Worm (Caenorhabditis elegans) whole organism, L4 larva: ENCODE data around the gene T07H8.11.
A peak's percentile ranks its signal among the peaks of the same experiment; 100 is the strongest.

ENCODE experiments used
- Y75B8A.6 ChIP-seq: fragments of 200-800 bp; sonication (Bioruptor generic); IDR thresholded peaks from 2 replicates; pipeline ENCODE4 v1.3.6; 2022; ENCODE audit warnings: missing genetic modification reagents, missing genetic modification characterization, missing compliant biosample characterization
- ZK546.5 ChIP-seq, 2 experiments: sonication (generic microtip); optimal IDR thresholded peaks; 2 replicates each; lab custom pipeline; 2017; ENCODE audit warnings: missing biosample characterization in 2 of 2, missing genetic modification characterization in 2 of 2
- egl-27 ChIP-seq: sonication (generic microtip); optimal IDR thresholded peaks from 3 replicates; lab custom pipeline; 2017; ENCODE audit warnings: missing biosample characterization, missing genetic modification reagents, missing genetic modification characterization
- pqm-1 ChIP-seq: sonication (generic microtip); optimal IDR thresholded peaks from 2 replicates; lab custom pipeline; 2017; ENCODE audit warnings: missing biosample characterization, missing genetic modification characterization
- zip-2 ChIP-seq: fragments of 150-350 bp; optimal IDR thresholded peaks from 2 replicates; lab custom pipeline; 2014; ENCODE audit warnings: missing biosample characterization, missing genetic modification characterization

DNA sequence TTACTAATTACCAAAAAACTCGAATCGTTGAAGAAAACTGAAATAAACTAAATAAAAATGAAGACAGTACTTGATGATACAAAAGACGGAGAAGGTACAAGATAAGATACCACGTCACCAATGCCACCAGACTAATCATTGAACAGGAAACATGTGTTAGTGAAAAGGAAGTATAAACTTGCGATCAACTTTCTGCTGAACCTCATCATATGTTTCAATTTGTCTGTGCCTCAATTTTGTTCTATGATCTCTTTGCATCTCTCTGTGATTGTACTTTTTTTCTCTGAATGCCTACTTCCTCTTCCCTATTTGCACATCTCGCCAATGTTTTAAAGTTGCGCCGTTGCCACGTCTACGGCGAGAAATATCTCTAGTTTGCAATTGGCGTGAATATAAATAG lies 42.8 kb upstream of the T07H8.11 start:
- TF ChIP-seq Y75B8A.6 (GFP tag; lab: Robert Waterston, UW) = no peak
- TF ChIP-seq pqm-1 = peak; percentile 5
- no peak for TF ChIP-seq zip-2
- TF ChIP-seq egl-27 (tag; lab: Kevin White, UChicago) = no peak
- no peak for TF ChIP-seq ZK546.5 (tag; optimal IDR thresholded peaks at IDR 0.05; lab: Kevin White, UChicago)
